Comparison of ENCODE assay signal across 2 worm cellular contexts in genomic region chrX:10568385-10569149, ce11.
TF ChIP-seq lines count a peak whose summit lies in the region.

No protein-coding gene starts in this region.

TF ChIP-seq in whole organism, L4 larva, 104 proteins besides CTCF, POLR2A, EP300 and RAD21 (continued from another document):
- TF ChIP-seq rbr-2 (tag; optimal IDR thresholded peaks at IDR 0.05; lab: Kevin White, UChicago) (peak; percentile 97), T20F7.1 (GFP tag; optimal IDR thresholded peaks at IDR 0.05; lab: Kevin White, UChicago) (peak; percentile 78), nhr-237 (tag; optimal IDR thresholded peaks at IDR 0.05; lab: Kevin White, UChicago) (no peak), hlh-11 (tag; optimal IDR thresholded peaks at IDR 0.05; lab: Kevin White, UChicago) (peak; percentile 98), nhr-10 (tag; optimal IDR thresholded peaks at IDR 0.05; lab: Kevin White, UChicago) (peak; percentile 53), aha-1 (tag; lab: Kevin White, UChicago) (peak; percentile 100), ceh-28 (tag; optimal IDR thresholded peaks at IDR 0.05; lab: Kevin White, UChicago) (peak; percentile 87), snpc-4 (tag; optimal IDR thresholded peaks at IDR 0.05; lab: Kevin White, UChicago) (peak; percentile 4), ctbp-1 (GFP tag; IDR thresholded peaks at IDR 0.05; lab: Robert Waterston, UW) (peak; percentile 90), nhr-111 (GFP tag; optimal IDR thresholded peaks at IDR 0.05; lab: Kevin White, UChicago) (peak; percentile 54), attf-4 (tag; optimal IDR thresholded peaks at IDR 0.05; lab: Kevin White, UChicago) (peak; percentile 12), spr-3 (GFP tag; optimal IDR thresholded peaks at IDR 0.05; lab: Kevin White, UChicago) (peak; percentile 45), F44E2.7 (GFP tag; IDR thresholded peaks at IDR 0.05; lab: Robert Waterston, UW) (no peak), F37D6.2 (tag; optimal IDR thresholded peaks at IDR 0.05; lab: Kevin White, UChicago) (peak; percentile 92), dmd-6 (GFP tag; IDR thresholded peaks at IDR 0.05; lab: Robert Waterston, UW) (peak; percentile 80), zip-2 (tag; optimal IDR thresholded peaks at IDR 0.05; lab: Kevin White, UChicago) (peak; percentile 26), cey-2 (tag; optimal IDR thresholded peaks at IDR 0.05; lab: Kevin White, UChicago; ENCODE audit: borderline replicate concordance, insufficient read depth) (no peak), pqm-1 (tag; optimal IDR thresholded peaks at IDR 0.05; lab: Kevin White, UChicago) (peak; percentile 8), egl-43 (GFP tag; IDR thresholded peaks at IDR 0.05; lab: Robert Waterston, UW) (peak; percentile 92), mep-1 (tag; optimal IDR thresholded peaks at IDR 0.05; lab: Kevin White, UChicago) (peak; percentile 93), mes-2 (tag; optimal IDR thresholded peaks at IDR 0.05; lab: Kevin White, UChicago; ENCODE audit: poor library complexity, severe bottlenecking) (peak; percentile 81), hlh-30 (tag; optimal IDR thresholded peaks at IDR 0.05; lab: Kevin White, UChicago; ENCODE audit: insufficient read depth) (peak; percentile 99), vab-7 (GFP tag; IDR thresholded peaks at IDR 0.05; lab: Robert Waterston, UW) (peak; percentile 56; the same call in 1 of the 2 replicates), zag-1 (tag; optimal IDR thresholded peaks at IDR 0.05; lab: Kevin White, UChicago) (peak; percentile 80), pha-4 (GFP tag; IDR thresholded peaks at IDR 0.05; lab: Robert Waterston, UW) (peak; percentile 74), pha-4 (tag; optimal IDR thresholded peaks at IDR 0.05; lab: Kevin White, UChicago) (peak; percentile 97), zip-11 (GFP tag; IDR thresholded peaks at IDR 0.05; lab: Robert Waterston, UW) (no peak), lin-13 (GFP tag; optimal IDR thresholded peaks at IDR 0.05; lab: Kevin White, UChicago) (peak; percentile 80), madf-9 (GFP tag; conservative IDR thresholded peaks at IDR 0.05; lab: Robert Waterston, UW) (peak; percentile 61), hmg-1.1 (GFP tag; IDR thresholded peaks at IDR 0.05; lab: Robert Waterston, UW) (peak; percentile 97), snpc-1.2 (GFP tag; IDR thresholded peaks at IDR 0.05; lab: Robert Waterston, UW) (no peak), lin-38 (GFP tag; IDR thresholded peaks at IDR 0.05; lab: Robert Waterston, UW) (peak; percentile 86), ztf-7 (tag; optimal IDR thresholded peaks at IDR 0.05; lab: Kevin White, UChicago) (peak; percentile 21), dmd-8 (GFP tag; IDR thresholded peaks at IDR 0.05; lab: Robert Waterston, UW) (0 out of 2 replicates have a peak, but pooled peaks have one; percentile 48), skn-1 (tag; optimal IDR thresholded peaks at IDR 0.05; lab: Kevin White, UChicago) (no peak), mxl-2 (GFP tag; conservative IDR thresholded peaks at IDR 0.05; lab: Robert Waterston, UW) (0 out of 2 replicates have a peak, but pooled peaks have one; percentile 3), ZK546.5 (tag; optimal IDR thresholded peaks at IDR 0.05; lab: Kevin White, UChicago) (no peak), F49E8.2 (tag; optimal IDR thresholded peaks at IDR 0.05; lab: Kevin White, UChicago; ENCODE audit: borderline replicate concordance) (no peak), madf-5 (GFP tag; IDR thresholded peaks at IDR 0.05; lab: Robert Waterston, UW) (no peak), dmd-9 (GFP tag; IDR thresholded peaks at IDR 0.05; lab: Robert Waterston, UW) (no peak), mdt-29 (GFP tag; IDR thresholded peaks at IDR 0.05; lab: Robert Waterston, UW) (peak; percentile 35; the same call in 1 of the 2 replicates), ama-1 (optimal IDR thresholded peaks at IDR 0.05; lab: Kevin White, UChicago) (peak; percentile 21), unc-39 (tag; optimal IDR thresholded peaks at IDR 0.05; lab: Kevin White, UChicago) (no peak), daf-19 (GFP tag; conservative IDR thresholded peaks at IDR 0.05; lab: Robert Waterston, UW) (no peak), dpl-1 (GFP tag; optimal IDR thresholded peaks at IDR 0.05; lab: Kevin White, UChicago) (peak; percentile 45), T26A8.4 (GFP tag; IDR thresholded peaks at IDR 0.05; lab: Robert Waterston, UW) (peak; percentile 85), F26F4.8 (GFP tag; conservative IDR thresholded peaks at IDR 0.05; lab: Robert Waterston, UW) (no peak), lin-1 (GFP tag; IDR thresholded peaks at IDR 0.05; lab: Robert Waterston, UW) (peak; percentile 39), lin-29 (GFP tag; IDR thresholded peaks at IDR 0.05; lab: Robert Waterston, UW) (no peak; the same call in 1 of the 2 replicates)

TF ChIP-seq in whole organism, late embryonic, 69 proteins besides CTCF, POLR2A, EP300 and RAD21 (continued from another document):
- peak; percentile 49 for TF ChIP-seq ceh-22 (tag; optimal IDR thresholded peaks at IDR 0.05; lab: Kevin White, UChicago)
- no peak for TF ChIP-seq ceh-24 (tag; optimal IDR thresholded peaks at IDR 0.05; lab: Kevin White, UChicago)
- peak; percentile 59 for TF ChIP-seq hlh-8 (tag; optimal IDR thresholded peaks at IDR 0.05; lab: Kevin White, UChicago)
- peak; percentile 20 for TF ChIP-seq K09A11.1 (tag; optimal IDR thresholded peaks at IDR 0.05; lab: Kevin White, UChicago; ENCODE audit: insufficient read depth)
- no peak for TF ChIP-seq elt-4 (tag; optimal IDR thresholded peaks at IDR 0.05; lab: Kevin White, UChicago)
